Worm (Caenorhabditis elegans) whole organism, late embryonic: Measurements from ENCODE around the gene CC8.3.

Experiments used
- C38D4.7 ChIP-seq: fragments of 200-800 bp; sonication (Bioruptor generic); optimal IDR thresholded peaks from 2 replicates; lab custom pipeline; 2018; ENCODE audit warnings: mild to moderate bottlenecking, missing genetic modification characterization, moderate library complexity, missing compliant biosample characterization
- F13H6.1 ChIP-seq: sonication (generic microtip); optimal IDR thresholded peaks from 2 replicates; lab custom pipeline; 2016; ENCODE audit warnings: missing genetic modification characterization, missing compliant biosample characterization
- K02D7.2 ChIP-seq: sonication (generic microtip); optimal IDR thresholded peaks from 2 replicates; lab custom pipeline; 2017; ENCODE audit warnings: mild to moderate bottlenecking, missing genetic modification characterization, missing compliant biosample characterization
- K09A11.1 ChIP-seq: sonication (generic microtip); optimal IDR thresholded peaks from 2 replicates; lab custom pipeline; 2017; ENCODE audit warnings: antibody characterized with exemption, mild to moderate bottlenecking, missing genetic modification characterization, missing compliant biosample characterization; ENCODE audit not compliant: insufficient read depth
- T23F11.4 ChIP-seq: fragments of 200-800 bp; sonication (Bioruptor generic); optimal IDR thresholded peaks from 2 replicates; lab custom pipeline; 2018; ENCODE audit warnings: mild to moderate bottlenecking, missing genetic modification characterization, missing compliant biosample characterization
- ceh-18 ChIP-seq: sonication (generic microtip); optimal IDR thresholded peaks from 2 replicates; lab custom pipeline; 2016; ENCODE audit warnings: missing genetic modification characterization, missing compliant biosample characterization
- ceh-19 ChIP-seq: fragments of 200-800 bp; sonication (Bioruptor generic); optimal IDR thresholded peaks from 2 replicates; lab custom pipeline; 2018; ENCODE audit warnings: mild to moderate bottlenecking, missing genetic modification characterization, missing compliant biosample characterization
- ceh-24 ChIP-seq: sonication (generic microtip); optimal IDR thresholded peaks from 2 replicates; lab custom pipeline; 2016; ENCODE audit warnings: mild to moderate bottlenecking, missing genetic modification characterization, missing compliant biosample characterization
- ceh-48 ChIP-seq: sonication (generic microtip); optimal IDR thresholded peaks from 2 replicates; lab custom pipeline; 2016; ENCODE audit warnings: missing genetic modification characterization, inconsistent platforms, missing compliant biosample characterization
- ceh-9 ChIP-seq: sonication (generic microtip); optimal IDR thresholded peaks from 2 replicates; lab custom pipeline; 2016; ENCODE audit warnings: mild to moderate bottlenecking, missing genetic modification characterization, inconsistent platforms, missing compliant biosample characterization
- che-1 ChIP-seq: sonication (generic microtip); optimal IDR thresholded peaks from 2 replicates; lab custom pipeline; 2016; ENCODE audit warnings: mild to moderate bottlenecking, missing genetic modification characterization, missing compliant biosample characterization
- dmd-4 ChIP-seq: sonication (generic microtip); optimal IDR thresholded peaks from 2 replicates; lab custom pipeline; 2016; ENCODE audit warnings: borderline replicate concordance, missing genetic modification characterization, missing compliant biosample characterization
- elt-2 ChIP-seq: sonication (generic microtip); optimal IDR thresholded peaks from 2 replicates; lab custom pipeline; 2016; ENCODE audit warnings: missing genetic modification reagents, missing genetic modification characterization, missing compliant biosample characterization
- elt-4 ChIP-seq: sonication (generic microtip); optimal IDR thresholded peaks from 2 replicates; lab custom pipeline; 2016; ENCODE audit warnings: missing genetic modification characterization, missing compliant biosample characterization
- fax-1 ChIP-seq: sonication (generic microtip); optimal IDR thresholded peaks from 2 replicates; lab custom pipeline; 2016; ENCODE audit warnings: missing genotype, missing genetic modification characterization, missing compliant biosample characterization
- fkh-10 ChIP-seq: fragments of 150-350 bp; optimal IDR thresholded peaks from 2 replicates; lab custom pipeline; 2014; ENCODE audit warnings: missing biosample characterization, missing genetic modification reagents, missing genetic modification characterization
- fkh-6 ChIP-seq: sonication (generic microtip); optimal IDR thresholded peaks from 2 replicates; lab custom pipeline; 2016; ENCODE audit warnings: missing genetic modification characterization, missing compliant biosample characterization
- gmeb-2 ChIP-seq: sonication (generic microtip); optimal IDR thresholded peaks from 2 replicates; lab custom pipeline; 2016; ENCODE audit warnings: missing genetic modification characterization, inconsistent platforms, missing compliant biosample characterization
- hlh-30 ChIP-seq: sonication (generic microtip); optimal IDR thresholded peaks from 2 replicates; lab custom pipeline; 2017; ENCODE audit warnings: antibody characterized with exemption, missing genetic modification characterization, missing compliant biosample characterization; ENCODE audit not compliant: insufficient read depth
- hlh-8 ChIP-seq: sonication (generic microtip); optimal IDR thresholded peaks from 2 replicates; lab custom pipeline; 2016; ENCODE audit warnings: missing genotype, missing genetic modification characterization, missing compliant biosample characterization
- lim-6 ChIP-seq: sonication (generic microtip); optimal IDR thresholded peaks from 2 replicates; lab custom pipeline; 2016; ENCODE audit warnings: missing genetic modification characterization, missing compliant biosample characterization
- madf-2 ChIP-seq: sonication (generic microtip); optimal IDR thresholded peaks from 2 replicates; lab custom pipeline; 2017; ENCODE audit warnings: missing genetic modification characterization, missing compliant biosample characterization
- mec-3 ChIP-seq: sonication (generic microtip); optimal IDR thresholded peaks from 2 replicates; lab custom pipeline; 2016; ENCODE audit warnings: borderline replicate concordance, missing genetic modification characterization, missing compliant biosample characterization
- nfya-1 ChIP-seq: sonication (generic microtip); optimal IDR thresholded peaks from 2 replicates; lab custom pipeline; 2017; ENCODE audit warnings: missing genetic modification characterization, mild to moderate bottlenecking, missing compliant biosample characterization, antibody characterized with exemption, moderate library complexity
- nhr-11 ChIP-seq: fragments of 150-350 bp; optimal IDR thresholded peaks from 2 replicates; lab custom pipeline; 2014; ENCODE audit warnings: missing biosample characterization, missing genetic modification characterization
- nhr-232 ChIP-seq: sonication (generic microtip); optimal IDR thresholded peaks from 2 replicates; lab custom pipeline; 2016; ENCODE audit warnings: missing genetic modification characterization, missing compliant biosample characterization
- npax-4 ChIP-seq: sonication (generic microtip); optimal IDR thresholded peaks from 2 replicates; lab custom pipeline; 2016; ENCODE audit warnings: missing genetic modification characterization, missing compliant biosample characterization
- odd-2 ChIP-seq: sonication (generic microtip); optimal IDR thresholded peaks from 2 replicates; lab custom pipeline; 2017; ENCODE audit warnings: antibody characterized with exemption, mild to moderate bottlenecking, missing genetic modification characterization, missing compliant biosample characterization
- pag-3 ChIP-seq: sonication (generic microtip); optimal IDR thresholded peaks from 2 replicates; lab custom pipeline; 2016; ENCODE audit warnings: missing compliant biosample characterization, missing genetic modification characterization, borderline replicate concordance
- pat-9 ChIP-seq: fragments of 200-800 bp; sonication (Bioruptor generic); optimal IDR thresholded peaks from 2 replicates; lab custom pipeline; 2018; ENCODE audit warnings: mild to moderate bottlenecking, missing genetic modification characterization, moderate library complexity, missing compliant biosample characterization
- pqm-1 ChIP-seq: sonication (generic microtip); optimal IDR thresholded peaks from 2 replicates; lab custom pipeline; 2016; ENCODE audit warnings: missing genetic modification characterization, missing compliant biosample characterization
- rnt-1 ChIP-seq: sonication (generic microtip); optimal IDR thresholded peaks from 2 replicates; lab custom pipeline; 2016; ENCODE audit warnings: missing genetic modification characterization, missing compliant biosample characterization
- sox-4 ChIP-seq: sonication (generic microtip); optimal IDR thresholded peaks from 2 replicates; lab custom pipeline; 2017; ENCODE audit warnings: mild to moderate bottlenecking, missing genetic modification characterization, inconsistent platforms, missing compliant biosample characterization
- tbx-2 ChIP-seq: sonication (generic microtip); optimal IDR thresholded peaks from 2 replicates; lab custom pipeline; 2016; ENCODE audit warnings: missing genetic modification characterization, missing compliant biosample characterization
- tbx-7 ChIP-seq: sonication (generic microtip); optimal IDR thresholded peaks from 2 replicates; lab custom pipeline; 2016; ENCODE audit warnings: missing genotype, missing genetic modification characterization, missing compliant biosample characterization
- unc-3 ChIP-seq, 2 experiments: fragments of 200-800 bp in 1 of 2; sonication (Bioruptor generic) in 1 of 2; sonication (generic microtip) in 1 of 2; conservative IDR thresholded peaks in 1 of 2; optimal IDR thresholded peaks in 1 of 2; 2 replicates each; pipeline versions ENCODE4 v1.3.6 to Lab custom; 2016 to 2022; ENCODE audit warnings: missing compliant biosample characterization in 2 of 2, missing genetic modification characterization in 2 of 2, missing genetic modification reagents in 1 of 2
- unc-42 ChIP-seq: sonication (generic microtip); optimal IDR thresholded peaks from 2 replicates; lab custom pipeline; 2016; ENCODE audit warnings: missing genotype, missing genetic modification characterization, missing compliant biosample characterization
- unc-55 ChIP-seq: sonication (generic microtip); optimal IDR thresholded peaks from 2 replicates; lab custom pipeline; 2017; ENCODE audit warnings: missing biosample characterization, missing genetic modification reagents, missing genetic modification characterization
- unc-86 ChIP-seq: sonication (generic microtip); optimal IDR thresholded peaks from 2 replicates; lab custom pipeline; 2016; ENCODE audit warnings: missing genetic modification characterization, missing compliant biosample characterization

CC8.3 gene

DNA sequence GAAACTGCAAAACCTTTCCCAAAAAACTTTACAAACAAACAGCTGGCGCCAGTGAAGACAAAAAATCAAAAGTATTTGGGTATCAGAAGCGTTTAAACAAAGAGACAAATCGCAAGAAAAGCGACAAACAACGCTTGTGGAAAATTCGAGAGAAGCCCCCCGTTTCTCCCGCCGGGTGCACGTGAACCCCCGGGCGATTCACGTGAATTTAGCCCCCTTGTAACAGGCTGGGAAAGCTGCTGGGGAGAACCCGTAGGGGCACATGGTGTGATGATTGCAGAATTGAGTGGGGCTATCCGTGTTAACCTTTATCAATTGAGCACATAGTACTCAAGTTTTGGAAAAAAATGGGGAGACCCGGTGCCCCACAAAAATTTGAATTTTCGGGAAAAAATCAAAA lies 12.1 kb upstream of the CC8.3 start (continued):
- TF ChIP-seq npax-4 (tag; lab: Kevin White, UChicago): no peak
- TF ChIP-seq tbx-2 (tag; lab: Kevin White, UChicago): peak; percentile 59
- TF ChIP-seq odd-2 (tag; lab: Kevin White, UChicago): no peak
- TF ChIP-seq hlh-30 (tag; lab: Kevin White, UChicago): peak; percentile 30
- TF ChIP-seq unc-55 (GFP tag; lab: Kevin White, UChicago): peak; percentile 35
- TF ChIP-seq gmeb-2 (tag; lab: Kevin White, UChicago): no peak
- no peak for TF ChIP-seq nhr-232 (tag; lab: Kevin White, UChicago)
- TF ChIP-seq pat-9 (tag; lab: Kevin White, UChicago): peak; percentile 12
- TF ChIP-seq ceh-18 (tag; lab: Kevin White, UChicago): peak; percentile 91
- no peak for TF ChIP-seq ceh-48 (tag; lab: Kevin White, UChicago)
- no peak for TF ChIP-seq ceh-9 (tag; lab: Kevin White, UChicago)
- TF ChIP-seq rnt-1: peak; percentile 78
- TF ChIP-seq nhr-11 (tag; lab: Kevin White, UChicago): no peak
- TF ChIP-seq K02D7.2 (tag; lab: Kevin White, UChicago): no peak
- no peak for TF ChIP-seq C38D4.7
- TF ChIP-seq pag-3: no peak
- no peak for TF ChIP-seq lim-6 (tag; lab: Kevin White, UChicago)
- TF ChIP-seq fkh-6 (tag; lab: Kevin White, UChicago): no peak
- TF ChIP-seq T23F11.4 (GFP tag; lab: Kevin White, UChicago): no peak
- TF ChIP-seq unc-86 (tag; lab: Kevin White, UChicago): no peak
- TF ChIP-seq sox-4 (tag; lab: Kevin White, UChicago): no peak
- no peak for TF ChIP-seq nfya-1
- no peak for TF ChIP-seq hlh-8 (tag; lab: Kevin White, UChicago)
- TF ChIP-seq fax-1: no peak
- TF ChIP-seq dmd-4 (tag; lab: Kevin White, UChicago): no peak
- TF ChIP-seq ceh-24 (tag; lab: Kevin White, UChicago): no peak
- no peak for TF ChIP-seq unc-42 (tag; lab: Kevin White, UChicago)
- no peak for TF ChIP-seq mec-3 (tag; lab: Kevin White, UChicago)
- TF ChIP-seq K09A11.1: no peak
- no peak for TF ChIP-seq fkh-10 (GFP tag; lab: Kevin White, UChicago)
- TF ChIP-seq madf-2 (tag; lab: Kevin White, UChicago): no peak
- TF ChIP-seq elt-4: no peak
- no peak for TF ChIP-seq tbx-7 (tag; lab: Kevin White, UChicago)
- TF ChIP-seq che-1 (tag; lab: Kevin White, UChicago): no peak
- TF ChIP-seq unc-3 (GFP tag; conservative IDR thresholded peaks at IDR 0.05; lab: Robert Waterston, UW): no peak
- no peak for TF ChIP-seq unc-3 (tag; optimal IDR thresholded peaks at IDR 0.05; lab: Kevin White, UChicago)
- TF ChIP-seq pqm-1 (tag; lab: Kevin White, UChicago): no peak

DNA sequence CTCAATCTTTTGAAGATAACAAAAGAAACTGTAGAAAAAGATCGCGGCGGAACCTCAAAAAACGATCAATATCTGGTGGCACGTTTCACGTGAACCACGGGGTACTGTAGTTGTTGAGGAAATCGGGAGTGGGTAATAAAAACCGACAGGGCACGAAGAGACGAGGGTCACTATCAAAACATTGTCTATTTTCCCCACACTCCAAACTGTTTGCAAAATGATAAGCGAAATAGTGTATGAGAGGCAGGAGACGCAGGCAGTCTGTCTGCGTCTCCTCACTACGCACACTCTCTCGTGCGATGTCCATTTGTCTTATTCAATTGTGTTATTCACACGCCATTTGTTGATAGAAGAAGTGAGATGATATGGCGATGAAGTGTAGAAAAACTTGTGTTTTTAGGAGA lies 11.3 kb upstream of the CC8.3 start:
- no peak for TF ChIP-seq unc-86 (tag; lab: Kevin White, UChicago)
- no peak for TF ChIP-seq rnt-1
- TF ChIP-seq unc-55 (GFP tag; lab: Kevin White, UChicago): peak; percentile 73
- no peak for TF ChIP-seq F13H6.1 (tag; lab: Kevin White, UChicago)
- peak; percentile 46 for TF ChIP-seq elt-2 (tag; lab: Kevin White, UChicago)
- no peak for TF ChIP-seq lim-6 (tag; lab: Kevin White, UChicago)
- no peak for TF ChIP-seq odd-2 (tag; lab: Kevin White, UChicago)
- TF ChIP-seq K02D7.2 (tag; lab: Kevin White, UChicago): no peak
- TF ChIP-seq che-1 (tag; lab: Kevin White, UChicago): no peak
- no peak for TF ChIP-seq ceh-19 (GFP tag; lab: Kevin White, UChicago)
- TF ChIP-seq T23F11.4 (GFP tag; lab: Kevin White, UChicago): no peak
- TF ChIP-seq, all 69 proteins: peak for 2
